Fruit fly (Drosophila melanogaster) whole organism, embryonic: ENCODE measurements around the gene Hr4.

Source experiments
- Antp ChIP-seq: fragments of 200-800 bp; sonication (Bioruptor generic); optimal IDR thresholded peaks from 3 replicates; lab custom pipeline; 2016; ENCODE audit warnings: missing biosample characterization, missing genetic modification characterization
- BEAF-32 ChIP-seq: fragments of 200-800 bp; sonication (Bioruptor generic); optimal IDR thresholded peaks from 3 replicates; lab custom pipeline; 2017; ENCODE audit warnings: missing biosample characterization, missing genetic modification characterization, mild to moderate bottlenecking, moderate library complexity, missing genetic modification reagents
- CG10565 ChIP-seq: fragments of 200-800 bp; sonication (Bioruptor generic); optimal IDR thresholded peaks from 3 replicates; lab custom pipeline; 2016; ENCODE audit warnings: missing biosample characterization, mild to moderate bottlenecking, missing genetic modification characterization
- CG12236 ChIP-seq: fragments of 200-800 bp; sonication (Bioruptor generic); optimal IDR thresholded peaks from 2 replicates; lab custom pipeline; 2016; ENCODE audit warnings: missing biosample characterization, missing genetic modification characterization
- CG1233 ChIP-seq: fragments of 200-800 bp; sonication (Bioruptor generic); optimal IDR thresholded peaks from 4 replicates; lab custom pipeline; 2018; ENCODE audit warnings: missing biosample characterization, mild to moderate bottlenecking, missing genetic modification characterization
- CG12391 ChIP-seq: fragments of 200-800 bp; sonication (Bioruptor generic); optimal IDR thresholded peaks from 3 replicates; lab custom pipeline; 2018; ENCODE audit warnings: missing biosample characterization, mild to moderate bottlenecking, missing genetic modification characterization, moderate library complexity
- CG14014 ChIP-seq: fragments of 200-800 bp; sonication (Bioruptor generic); IDR thresholded peaks from 2 replicates; pipeline ENCODE4 v1.3.6; 2022; ENCODE audit warnings: missing biosample characterization, missing genetic modification characterization
- CG14050 ChIP-seq: fragments of 200-800 bp; sonication (Bioruptor generic); IDR thresholded peaks from 3 replicates; pipeline ENCODE4 v1.3.6; 2022; ENCODE audit warnings: missing biosample characterization, missing genetic modification characterization
- CG15514 ChIP-seq: fragments of 200-800 bp; sonication (Bioruptor generic); optimal IDR thresholded peaks from 3 replicates; lab custom pipeline; 2017; ENCODE audit warnings: missing biosample characterization, missing genetic modification characterization, mild to moderate bottlenecking, moderate library complexity, missing genetic modification reagents
- CG1603 ChIP-seq: fragments of 200-800 bp; sonication (Bioruptor generic); optimal IDR thresholded peaks from 2 replicates; lab custom pipeline; 2019; ENCODE audit warnings: missing biosample characterization, mild to moderate bottlenecking, missing genetic modification characterization, moderate library complexity
- CG17359 ChIP-seq: fragments of 200-800 bp; sonication (Bioruptor generic); optimal IDR thresholded peaks from 3 replicates; lab custom pipeline; 2018; ENCODE audit warnings: missing biosample characterization, mild to moderate bottlenecking, missing genetic modification characterization, moderate library complexity
- CG17829 ChIP-seq: fragments of 200-800 bp; optimal IDR thresholded peaks from 2 replicates; lab custom pipeline; 2019; ENCODE audit warnings: missing biosample characterization, mild to moderate bottlenecking, missing genetic modification characterization, moderate library complexity
- CG2678 ChIP-seq: fragments of 200-800 bp; sonication (Bioruptor generic); optimal IDR thresholded peaks from 3 replicates; lab custom pipeline; 2019; ENCODE audit warnings: missing biosample characterization, mild to moderate bottlenecking, missing genetic modification characterization, moderate library complexity
- CG2712 ChIP-seq: fragments of 200-800 bp; optimal IDR thresholded peaks from 3 replicates; lab custom pipeline; 2019; ENCODE audit warnings: missing biosample characterization, mild to moderate bottlenecking, missing genetic modification characterization, moderate library complexity
- CG30020 ChIP-seq: fragments of 200-800 bp; optimal IDR thresholded peaks from 2 replicates; lab custom pipeline; 2019; ENCODE audit warnings: missing biosample characterization, mild to moderate bottlenecking, missing genetic modification characterization, moderate library complexity
- CG34376 ChIP-seq: fragments of 200-800 bp; sonication (Bioruptor generic); optimal IDR thresholded peaks from 2 replicates; lab custom pipeline; 2018; ENCODE audit warnings: missing biosample characterization, mild to moderate bottlenecking, missing genetic modification characterization
- CG3995 ChIP-seq: fragments of 200-800 bp; sonication (Bioruptor generic); optimal IDR thresholded peaks from 3 replicates; lab custom pipeline; 2016; ENCODE audit warnings: missing biosample characterization, missing genetic modification characterization
- CG6765 ChIP-seq: fragments of 200-800 bp; sonication (Bioruptor generic); optimal IDR thresholded peaks from 3 replicates; lab custom pipeline; 2017; ENCODE audit warnings: missing biosample characterization, mild to moderate bottlenecking, missing genetic modification characterization
- D19A ChIP-seq: fragments of 200-800 bp; optimal IDR thresholded peaks from 3 replicates; lab custom pipeline; 2019; ENCODE audit warnings: missing biosample characterization, mild to moderate bottlenecking, missing genetic modification characterization, moderate library complexity
- Hr78 ChIP-seq, 2 experiments: fragments of 200-800 bp in 1 of 2; fragments of >200 bp in 1 of 2; sonication (Bioruptor generic) in 1 of 2; optimal IDR thresholded peaks; 2 replicates each; lab custom pipeline; 2017 to 2019; ENCODE audit warnings: missing biosample characterization in 2 of 2, missing genetic modification characterization in 2 of 2, mild to moderate bottlenecking in 1 of 2, moderate library complexity in 1 of 2
- Med ChIP-seq: fragments of 200-800 bp; sonication (Bioruptor generic); peaks from one replicate; lab custom pipeline; 2016; ENCODE audit warnings: missing biosample characterization, missing genetic modification characterization, mild to moderate bottlenecking, inconsistent platforms, moderate library complexity
- Meics ChIP-seq: fragments of 200-800 bp; sonication (Bioruptor generic); optimal IDR thresholded peaks from 2 replicates; lab custom pipeline; 2017; ENCODE audit warnings: missing biosample characterization, mild to moderate bottlenecking, missing genetic modification characterization
- Oli ChIP-seq: fragments of 200-800 bp; sonication (Bioruptor generic); optimal IDR thresholded peaks from 2 replicates; lab custom pipeline; 2018; ENCODE audit warnings: missing biosample characterization, mild to moderate bottlenecking, missing genetic modification characterization, moderate library complexity
- Sry-δ ChIP-seq: fragments of 200-800 bp; sonication (Bioruptor generic); optimal IDR thresholded peaks from 2 replicates; lab custom pipeline; 2016; ENCODE audit warnings: missing biosample characterization, missing genetic modification characterization
- Stat92E ChIP-seq, 3 experiments: fragments of >200 bp in 2 of 3; fragments of 200-800 bp in 1 of 3; sonication (Bioruptor generic) in 1 of 3; optimal IDR thresholded peaks; 2 replicates each; lab custom pipeline; 2017 to 2019; ENCODE audit warnings: missing biosample characterization in 3 of 3, missing genetic modification characterization in 3 of 3, mild to moderate bottlenecking in 1 of 3, moderate library complexity in 1 of 3
- Xrp1 ChIP-seq: fragments of 200-800 bp; sonication (Bioruptor generic); IDR thresholded peaks from 2 replicates; pipeline ENCODE4 v1.3.6; 2022; ENCODE audit warnings: missing biosample characterization, missing genetic modification characterization
- ab ChIP-seq: fragments of 200-800 bp; sonication (Bioruptor generic); optimal IDR thresholded peaks from 2 replicates; lab custom pipeline; 2016; ENCODE audit warnings: missing biosample characterization, missing genetic modification characterization
- ato ChIP-seq: fragments of 200-800 bp; sonication (Bioruptor generic); IDR thresholded peaks from 2 replicates; pipeline ENCODE4 v1.3.6; 2022; ENCODE audit warnings: missing biosample characterization, missing genetic modification characterization; ENCODE audit not compliant: partially characterized antibody
- cad ChIP-seq: fragments of >200 bp; optimal IDR thresholded peaks from 2 replicates; lab custom pipeline; 2017; ENCODE audit warnings: missing biosample characterization, missing genetic modification characterization
- crol ChIP-seq: fragments of 200-800 bp; sonication (Bioruptor generic); IDR thresholded peaks from 2 replicates; pipeline ENCODE4 v1.3.6; 2022; ENCODE audit warnings: missing biosample characterization, missing genetic modification characterization
- crp ChIP-seq, 2 experiments: fragments of 200-800 bp; sonication (Bioruptor generic); optimal IDR thresholded peaks; 2 replicates in 1 of 2; 3 replicates in 1 of 2; lab custom pipeline; 2017; ENCODE audit warnings: missing biosample characterization in 2 of 2, missing genetic modification characterization in 2 of 2, mild to moderate bottlenecking in 1 of 2, moderate library complexity in 1 of 2
- dimm ChIP-seq: fragments of 200-800 bp; sonication (Bioruptor generic); IDR thresholded peaks from 2 replicates; pipeline ENCODE4 v1.3.6; 2022; ENCODE audit warnings: missing biosample characterization, missing genetic modification characterization
- dmrt99B ChIP-seq: fragments of 200-800 bp; sonication (Bioruptor generic); optimal IDR thresholded peaks from 2 replicates; lab custom pipeline; 2018; ENCODE audit warnings: missing biosample characterization, mild to moderate bottlenecking, missing genetic modification characterization, moderate library complexity
- dpn ChIP-seq, 2 experiments: fragments of 200-800 bp; sonication (Bioruptor generic); optimal IDR thresholded peaks; 3 replicates each; lab custom pipeline; 2016; ENCODE audit warnings: missing biosample characterization in 2 of 2, missing genetic modification characterization in 2 of 2
- ewg ChIP-seq: fragments of 200-800 bp; sonication (Bioruptor generic); optimal IDR thresholded peaks from 3 replicates; lab custom pipeline; 2017; ENCODE audit warnings: mild to moderate bottlenecking, missing biosample characterization, missing genetic modification reagents, missing genetic modification characterization
- fru ChIP-seq: fragments of >200 bp; optimal IDR thresholded peaks from 2 replicates; lab custom pipeline; 2017
- nerfin-1 ChIP-seq: fragments of 200-800 bp; sonication (Bioruptor generic); optimal IDR thresholded peaks from 3 replicates; lab custom pipeline; 2019; ENCODE audit warnings: missing biosample characterization, mild to moderate bottlenecking, missing genetic modification characterization, moderate library complexity
- nmo ChIP-seq: fragments of 200-800 bp; sonication (Bioruptor generic); optimal IDR thresholded peaks from 2 replicates; lab custom pipeline; 2018; ENCODE audit warnings: missing biosample characterization, mild to moderate bottlenecking, missing genetic modification characterization, moderate library complexity
- pho ChIP-seq: fragments of 200-800 bp; sonication (Bioruptor generic); optimal IDR thresholded peaks from 2 replicates; lab custom pipeline; 2016; ENCODE audit warnings: missing biosample characterization, missing genetic modification characterization
- phol ChIP-seq: fragments of 200-800 bp; sonication (Bioruptor generic); optimal IDR thresholded peaks from 3 replicates; lab custom pipeline; 2018; ENCODE audit warnings: missing biosample characterization, mild to moderate bottlenecking, missing genetic modification characterization, moderate library complexity
- sens ChIP-seq: fragments of 200-800 bp; sonication (Bioruptor generic); peaks from one replicate; lab custom pipeline; 2016; ENCODE audit warnings: missing biosample characterization, missing genetic modification characterization
- sens-2 ChIP-seq: fragments of 200-800 bp; sonication (Bioruptor generic); IDR thresholded peaks from 2 replicates; pipeline ENCODE4 v1.3.6; 2022; ENCODE audit warnings: missing biosample characterization, missing genetic modification characterization
- slbo ChIP-seq: fragments of 200-800 bp; sonication (Bioruptor generic); IDR thresholded peaks from 2 replicates; pipeline ENCODE4 v1.3.6; 2022; ENCODE audit warnings: missing biosample characterization, missing genetic modification characterization
- tap ChIP-seq: fragments of 200-800 bp; optimal IDR thresholded peaks from 3 replicates; lab custom pipeline; 2019; ENCODE audit warnings: missing biosample characterization, mild to moderate bottlenecking, missing genetic modification characterization, moderate library complexity
- twi ChIP-seq: fragments of 200-800 bp; optimal IDR thresholded peaks from 2 replicates; lab custom pipeline; 2019; ENCODE audit warnings: missing biosample characterization, mild to moderate bottlenecking, missing genetic modification characterization, moderate library complexity
- vfl ChIP-seq: fragments of 200-800 bp; sonication (Bioruptor generic); optimal IDR thresholded peaks from 2 replicates; lab custom pipeline; 2016; ENCODE audit warnings: missing biosample characterization, missing genetic modification characterization

Hr4 gene

dm6 chrX:2041312-2041918, 99.7 kb downstream of the Hr4 start, which contains the start of gene CG4313 (continued):
- TF ChIP-seq ab (peak; percentile 52), pho (GFP tag; lab: Kevin White, UChicago) (peak; percentile 62), CG10565 (GFP tag; lab: Kevin White, UChicago) (no peak), D19A (peak; percentile 46), ato (GFP tag; lab: Robert Waterston, UW) (peak; percentile 68), dimm (GFP tag; lab: Robert Waterston, UW) (no peak), fru (lab: Kevin White, UChicago) (no peak), vfl (GFP tag; lab: Kevin White, UChicago) (peak; percentile 31), CG14050 (GFP tag; lab: Robert Waterston, UW) (no peak), twi (tag; lab: Kevin White, UChicago) (peak; percentile 49), CG12236 (GFP tag; lab: Kevin White, UChicago) (no peak), ewg (GFP tag; lab: Kevin White, UChicago) (peak; percentile 68)

dm6 chrX:2041981-2042847, 100.5 kb downstream of the Hr4 start, which contains the start of the genes Actn and usp:
Gene Actn, minus strand, starts transcription at chrX:2042311.
Gene usp, minus strand, starts transcription at chrX:2042311.
- TF ChIP-seq CG2712 (tag; lab: Kevin White, UChicago): peak; percentile 42
- TF ChIP-seq tap (tag; lab: Kevin White, UChicago): no peak
- peak; percentile 8 for TF ChIP-seq CG17359 (tag; lab: Kevin White, UChicago)
- TF ChIP-seq phol (tag; lab: Kevin White, UChicago): peak; percentile 75
- TF ChIP-seq CG14014 (GFP tag; lab: Robert Waterston, UW): peak; percentile 51; the same call in 1 of the 2 replicates
- peak; percentile 22 for TF ChIP-seq Meics (GFP tag; lab: Kevin White, UChicago)
- TF ChIP-seq CG2678 (tag; lab: Kevin White, UChicago): peak; percentile 44
- TF ChIP-seq Sry-δ (GFP tag; lab: Kevin White, UChicago): peak; percentile 3
- TF ChIP-seq CG30020 (tag; lab: Kevin White, UChicago): peak; percentile 91
- peak; percentile 33; the same call in 1 of the 2 replicates for TF ChIP-seq slbo (GFP tag; lab: Robert Waterston, UW)
- peak; percentile 41 for TF ChIP-seq BEAF-32 (GFP tag; lab: Kevin White, UChicago)
- TF ChIP-seq CG17829: peak; percentile 57
- no peak for TF ChIP-seq CG6765 (GFP tag; lab: Kevin White, UChicago)
- peak; percentile 80 for TF ChIP-seq Med
- TF ChIP-seq CG12391: peak; percentile 53
- no peak for TF ChIP-seq Antp (GFP tag; lab: Kevin White, UChicago)
- peak; percentile 96 for TF ChIP-seq CG15514 (GFP tag; lab: Kevin White, UChicago)
- no peak for TF ChIP-seq CG1233 (GFP tag; lab: Kevin White, UChicago)
- TF ChIP-seq CG1603 (tag; lab: Kevin White, UChicago): peak; percentile 49
- peak in 1 of 2 experiments; percentile 8 for TF ChIP-seq dpn (GFP tag; optimal IDR thresholded peaks at IDR 0.05; lab: Kevin White, UChicago)
- peak; percentile 44 for TF ChIP-seq nmo
- peak in 1 of 2 experiments; percentile 82 for TF ChIP-seq crp (GFP tag; optimal IDR thresholded peaks at IDR 0.05; lab: Kevin White, UChicago)
- peak; percentile 86 for TF ChIP-seq sens (GFP tag; lab: Kevin White, UChicago)
- TF ChIP-seq sens-2 (GFP tag; lab: Robert Waterston, UW): no peak
- TF ChIP-seq nerfin-1 (tag; lab: Kevin White, UChicago): no peak
- peak; percentile 82 for TF ChIP-seq crol (GFP tag; lab: Robert Waterston, UW)
- TF ChIP-seq Xrp1 (GFP tag; lab: Robert Waterston, UW): peak; percentile 42; the same call in 1 of the 2 replicates
- TF ChIP-seq dmrt99B: peak; percentile 22
- TF ChIP-seq CG34376 (GFP tag; lab: Kevin White, UChicago): peak; percentile 12
- peak; percentile 1 for TF ChIP-seq Oli (tag; lab: Kevin White, UChicago)
- TF ChIP-seq Stat92E (GFP tag; optimal IDR thresholded peaks at IDR 0.05; lab: Kevin White, UChicago): peak in 1 of 3 experiments; percentile 80
- peak in 1 of 2 experiments; percentile 53 for TF ChIP-seq Hr78 (GFP tag; optimal IDR thresholded peaks at IDR 0.05; lab: Kevin White, UChicago)
- TF ChIP-seq cad (GFP tag; lab: Kevin White, UChicago): no peak
- peak; percentile 39 for TF ChIP-seq CG3995 (GFP tag; lab: Kevin White, UChicago)
